Fruit fly (Drosophila melanogaster) whole organism, embryonic: Measurements from ENCODE around the gene Dhc62B.

ENCODE experiments used
- CG13287 ChIP-seq: fragments of 200-800 bp; sonication (Bioruptor generic); IDR thresholded peaks from 2 replicates; pipeline ENCODE4 v1.3.6; 2022; ENCODE audit warnings: missing biosample characterization, missing genetic modification characterization; ENCODE audit not compliant: partially characterized antibody
- CG13775 ChIP-seq: fragments of 200-800 bp; sonication (Bioruptor generic); optimal IDR thresholded peaks from 3 replicates; lab custom pipeline; 2017; ENCODE audit warnings: missing biosample characterization, mild to moderate bottlenecking, missing genetic modification characterization
- CG15479 ChIP-seq: fragments of 200-800 bp; sonication (Bioruptor generic); optimal IDR thresholded peaks from 3 replicates; lab custom pipeline; 2019; ENCODE audit warnings: missing biosample characterization, mild to moderate bottlenecking, missing genetic modification characterization, moderate library complexity
- CG16863 ChIP-seq: fragments of 200-800 bp; sonication (Bioruptor generic); optimal IDR thresholded peaks from 3 replicates; lab custom pipeline; 2016; ENCODE audit warnings: missing biosample characterization, missing genetic modification characterization
- CG2199 ChIP-seq: fragments of 200-800 bp; sonication (Bioruptor generic); IDR thresholded peaks from 3 replicates; pipeline ENCODE4 v1.3.6; 2022; ENCODE audit warnings: missing biosample characterization, missing genetic modification characterization
- CG3065 ChIP-seq: fragments of 200-800 bp; sonication (Bioruptor generic); optimal IDR thresholded peaks from 2 replicates; lab custom pipeline; 2016; ENCODE audit warnings: missing biosample characterization, missing genetic modification characterization
- CG31388 ChIP-seq: fragments of 200-800 bp; sonication (Bioruptor generic); optimal IDR thresholded peaks from 2 replicates; lab custom pipeline; 2016; ENCODE audit warnings: missing biosample characterization, missing genetic modification characterization
- CG32532 ChIP-seq: fragments of 200-800 bp; sonication (Bioruptor generic); IDR thresholded peaks from 2 replicates; pipeline ENCODE4 v1.3.6; 2022; ENCODE audit warnings: missing biosample characterization, missing genetic modification characterization
- CG3281 ChIP-seq: fragments of 200-800 bp; sonication (Bioruptor generic); optimal IDR thresholded peaks from 3 replicates; lab custom pipeline; 2017; ENCODE audit warnings: missing biosample characterization, mild to moderate bottlenecking, missing genetic modification characterization
- CG34224 ChIP-seq: fragments of 200-800 bp; sonication (Bioruptor generic); IDR thresholded peaks from 3 replicates; pipeline ENCODE4 v1.3.6; 2022; ENCODE audit warnings: missing biosample characterization, missing genetic modification characterization; ENCODE audit not compliant: partially characterized antibody
- CG7963 ChIP-seq: fragments of 200-800 bp; sonication (Bioruptor generic); IDR thresholded peaks from 3 replicates; pipeline ENCODE4 v1.3.6; 2022; ENCODE audit warnings: missing biosample characterization, missing genetic modification characterization; ENCODE audit not compliant: partially characterized antibody
- CG8359 ChIP-seq: fragments of 200-800 bp; sonication (Bioruptor generic); optimal IDR thresholded peaks from 2 replicates; lab custom pipeline; 2017; ENCODE audit warnings: missing biosample characterization, mild to moderate bottlenecking, missing genetic modification characterization, borderline replicate concordance
- CG9215 ChIP-seq: fragments of 200-800 bp; sonication (Bioruptor generic); IDR thresholded peaks from 2 replicates; pipeline ENCODE4 v1.3.6; 2022; ENCODE audit warnings: missing biosample characterization, missing genetic modification characterization
- Dad ChIP-seq: fragments of 200-800 bp; sonication (Bioruptor generic); optimal IDR thresholded peaks from 3 replicates; lab custom pipeline; 2016; ENCODE audit warnings: missing biosample characterization, missing genetic modification characterization
- MESR4 ChIP-seq: fragments of 200-800 bp; sonication (Bioruptor generic); optimal IDR thresholded peaks from 2 replicates; lab custom pipeline; 2018; ENCODE audit warnings: missing biosample characterization, mild to moderate bottlenecking, missing genetic modification characterization, moderate library complexity
- Neu2 ChIP-seq: fragments of 200-800 bp; sonication (Bioruptor generic); optimal IDR thresholded peaks from 3 replicates; lab custom pipeline; 2016; ENCODE audit warnings: missing biosample characterization, missing genetic modification characterization, borderline replicate concordance
- Pdp1 ChIP-seq, 2 experiments: fragments of 200-800 bp; sonication (Bioruptor generic); optimal IDR thresholded peaks; 3 replicates each; lab custom pipeline; 2016; ENCODE audit warnings: missing biosample characterization in 2 of 2, missing genetic modification characterization in 2 of 2, mild to moderate bottlenecking in 1 of 2, moderate library complexity in 1 of 2
- Rx ChIP-seq: fragments of 200-800 bp; sonication (Bioruptor generic); IDR thresholded peaks from 2 replicates; pipeline ENCODE4 v1.3.6; 2022; ENCODE audit warnings: missing biosample characterization, missing genetic modification characterization
- TFAM ChIP-seq: fragments of 200-800 bp; sonication (Bioruptor generic); optimal IDR thresholded peaks from 2 replicates; lab custom pipeline; 2017; ENCODE audit warnings: missing biosample characterization, missing genetic modification characterization, inconsistent platforms
- cato ChIP-seq: fragments of 200-800 bp; sonication (Bioruptor generic); optimal IDR thresholded peaks from 2 replicates; lab custom pipeline; 2016; ENCODE audit warnings: missing biosample characterization, missing genetic modification characterization, borderline replicate concordance
- cg ChIP-seq: fragments of 200-800 bp; sonication (Bioruptor generic); optimal IDR thresholded peaks from 3 replicates; lab custom pipeline; 2019; ENCODE audit warnings: missing biosample characterization, mild to moderate bottlenecking, missing genetic modification characterization, moderate library complexity
- chm ChIP-seq: fragments of 200-800 bp; sonication (Bioruptor generic); IDR thresholded peaks from 2 replicates; pipeline ENCODE4 v1.3.6; 2022; ENCODE audit warnings: missing biosample characterization, missing genetic modification characterization
- cwo ChIP-seq: fragments of 200-800 bp; sonication (Bioruptor generic); optimal IDR thresholded peaks from 3 replicates; lab custom pipeline; 2017; ENCODE audit warnings: missing biosample characterization, missing genetic modification characterization, mild to moderate bottlenecking, moderate library complexity, missing genetic modification reagents
- dimm ChIP-seq: fragments of 200-800 bp; sonication (Bioruptor generic); IDR thresholded peaks from 2 replicates; pipeline ENCODE4 v1.3.6; 2022; ENCODE audit warnings: missing biosample characterization, missing genetic modification characterization
- exex ChIP-seq: fragments of 200-800 bp; sonication (Bioruptor generic); optimal IDR thresholded peaks from 4 replicates; lab custom pipeline; 2018; ENCODE audit warnings: missing biosample characterization, mild to moderate bottlenecking, missing genetic modification characterization, moderate library complexity
- gcm2 ChIP-seq: fragments of 200-800 bp; sonication (Bioruptor generic); optimal IDR thresholded peaks from 2 replicates; lab custom pipeline; 2016; ENCODE audit warnings: missing biosample characterization, missing genetic modification characterization
- grn ChIP-seq: fragments of 200-800 bp; sonication (Bioruptor generic); optimal IDR thresholded peaks from 3 replicates; lab custom pipeline; 2017; ENCODE audit warnings: missing biosample characterization, missing genetic modification characterization
- gro ChIP-seq: fragments of 200-800 bp; sonication (Bioruptor generic); optimal IDR thresholded peaks from 2 replicates; lab custom pipeline; 2016; ENCODE audit warnings: missing biosample characterization, missing genetic modification characterization
- gsb ChIP-seq: fragments of 200-800 bp; sonication (Bioruptor generic); IDR thresholded peaks from 2 replicates; pipeline ENCODE4 v1.3.6; 2022; ENCODE audit warnings: missing biosample characterization, missing genetic modification characterization
- hkb ChIP-seq, 2 experiments: fragments of 200-800 bp in 1 of 2; fragments of >200 bp in 1 of 2; sonication (Bioruptor generic) in 1 of 2; IDR thresholded peaks in 1 of 2; optimal IDR thresholded peaks in 1 of 2; 2 replicates each; pipeline versions ENCODE4 v1.3.6 to Lab custom; 2017 to 2022; ENCODE audit warnings: missing biosample characterization in 1 of 2, missing genetic modification characterization in 1 of 2
- kah ChIP-seq: fragments of 200-800 bp; sonication (Bioruptor generic); optimal IDR thresholded peaks from 2 replicates; lab custom pipeline; 2018; ENCODE audit warnings: missing biosample characterization, mild to moderate bottlenecking, missing genetic modification characterization
- nom ChIP-seq: fragments of 200-800 bp; sonication (Bioruptor generic); optimal IDR thresholded peaks from 2 replicates; lab custom pipeline; 2017; ENCODE audit warnings: missing biosample characterization, missing genetic modification characterization, mild to moderate bottlenecking, moderate library complexity, missing genetic modification reagents
- pita ChIP-seq: fragments of 200-800 bp; sonication (Bioruptor generic); optimal IDR thresholded peaks from 2 replicates; lab custom pipeline; 2017; ENCODE audit warnings: missing biosample characterization, mild to moderate bottlenecking, missing genetic modification characterization
- pum ChIP-seq: fragments of 200-800 bp; sonication (Bioruptor generic); optimal IDR thresholded peaks from 2 replicates; lab custom pipeline; 2016; ENCODE audit warnings: missing biosample characterization, missing genetic modification characterization
- pzg ChIP-seq: fragments of 200-800 bp; sonication (Bioruptor generic); optimal IDR thresholded peaks from 3 replicates; lab custom pipeline; 2018; ENCODE audit warnings: missing biosample characterization, mild to moderate bottlenecking, missing genetic modification characterization, moderate library complexity
- ranshi ChIP-seq: fragments of 200-800 bp; sonication (Bioruptor generic); IDR thresholded peaks from 2 replicates; pipeline ENCODE4 v1.3.6; 2022; ENCODE audit warnings: missing biosample characterization, missing genetic modification characterization
- shn ChIP-seq: fragments of 200-800 bp; sonication (Bioruptor generic); optimal IDR thresholded peaks from 3 replicates; lab custom pipeline; 2016; ENCODE audit warnings: missing biosample characterization, missing genetic modification characterization
- so ChIP-seq: fragments of 200-800 bp; sonication (Bioruptor generic); IDR thresholded peaks from 3 replicates; pipeline ENCODE4 v1.3.6; 2022; ENCODE audit warnings: missing biosample characterization, missing genetic modification characterization
- sug ChIP-seq: fragments of 200-800 bp; optimal IDR thresholded peaks from 2 replicates; lab custom pipeline; 2019; ENCODE audit warnings: missing biosample characterization, mild to moderate bottlenecking, missing genetic modification characterization, moderate library complexity
- trh ChIP-seq: fragments of 200-800 bp; sonication (Bioruptor generic); optimal IDR thresholded peaks from 2 replicates; lab custom pipeline; 2016; ENCODE audit warnings: missing biosample characterization, missing genetic modification characterization

The Dhc62B gene

dm6 chr3L:1727431-1727830, 44.1 kb downstream of the Dhc62B start:
- TF ChIP-seq so (GFP tag; lab: Robert Waterston, UW) = no peak
- no peak for TF ChIP-seq CG13775 (GFP tag; lab: Kevin White, UChicago)
- no peak for TF ChIP-seq MESR4 (GFP tag; lab: Kevin White, UChicago)
- no peak for TF ChIP-seq hkb (optimal IDR thresholded peaks at IDR 0.05; lab: Kevin White, UChicago)
- TF ChIP-seq hkb (GFP tag; IDR thresholded peaks at IDR 0.05; lab: Robert Waterston, UW) = no peak
- TF ChIP-seq chm (GFP tag; lab: Robert Waterston, UW) = no peak
- TF ChIP-seq kah = no peak
- no peak for TF ChIP-seq CG16863 (GFP tag; lab: Kevin White, UChicago)
- no peak for TF ChIP-seq cg (GFP tag; lab: Kevin White, UChicago)
- TF ChIP-seq Rx (GFP tag; lab: Robert Waterston, UW) = no peak
- no peak for TF ChIP-seq dimm
- TF ChIP-seq pum (GFP tag; lab: Kevin White, UChicago) = no peak
- no peak for TF ChIP-seq ranshi (GFP tag; lab: Robert Waterston, UW)
- no peak for TF ChIP-seq sug (tag; lab: Kevin White, UChicago)
- no peak for TF ChIP-seq CG13287 (GFP tag; lab: Robert Waterston, UW)
- no peak for TF ChIP-seq exex (tag; lab: Kevin White, UChicago)
- no peak for TF ChIP-seq Neu2 (GFP tag; lab: Kevin White, UChicago)
- peak; percentile 56 for TF ChIP-seq CG15479 (GFP tag; lab: Kevin White, UChicago)
- TF ChIP-seq CG2199 (GFP tag; lab: Robert Waterston, UW) = 0 out of 3 replicates have a peak, but pooled peaks have one; percentile 56

- peak in 1 of 2 experiments; percentile 2 for TF ChIP-seq Pdp1 (GFP tag; optimal IDR thresholded peaks at IDR 0.05; lab: Kevin White, UChicago)
- TF ChIP-seq cwo = peak; percentile 16
- TF ChIP-seq nom (GFP tag; lab: Kevin White, UChicago) = no peak
- TF ChIP-seq CG15479 (GFP tag; lab: Kevin White, UChicago) = peak; percentile 57
- TF ChIP-seq grn (GFP tag; lab: Kevin White, UChicago) = peak; percentile 20
- TF ChIP-seq pzg (GFP tag; lab: Kevin White, UChicago) = no peak
- TF ChIP-seq, all 482 proteins: peak for 4
Observed at dm6 chr3L:1726747-1727146, 44.8 kb downstream of the Dhc62B start.

- no peak for TF ChIP-seq TFAM (GFP tag; lab: Kevin White, UChicago)
- TF ChIP-seq sug (tag; lab: Kevin White, UChicago) = no peak
- TF ChIP-seq trh = no peak
- no peak for TF ChIP-seq CG3281 (GFP tag; lab: Kevin White, UChicago)
- TF ChIP-seq gro (GFP tag; lab: Kevin White, UChicago) = no peak
- TF ChIP-seq Dad = no peak
- no peak for TF ChIP-seq CG7963 (GFP tag; lab: Robert Waterston, UW)
- no peak for TF ChIP-seq CG32532
- TF ChIP-seq shn (GFP tag; lab: Kevin White, UChicago) = no peak
- TF ChIP-seq CG13775 (GFP tag; lab: Kevin White, UChicago) = no peak
- TF ChIP-seq CG31388 (GFP tag; lab: Kevin White, UChicago) = no peak
- no peak for TF ChIP-seq CG9215
- TF ChIP-seq, all 482 proteins: peak for 0
Observed at dm6 chr3L:1724090-1724489, 47.5 kb downstream of the Dhc62B start, which contains the start of gene CG12035. Gene CG12035 (plus strand): TSS chr3L:1724390.

- no peak for TF ChIP-seq CG8359 (GFP tag; lab: Kevin White, UChicago)
- no peak for TF ChIP-seq gsb (GFP tag; lab: Robert Waterston, UW)
- TF ChIP-seq ranshi (GFP tag; lab: Robert Waterston, UW) = no peak
- no peak for TF ChIP-seq pita (GFP tag; lab: Kevin White, UChicago)
- TF ChIP-seq cato (GFP tag; lab: Kevin White, UChicago) = no peak
- no peak for TF ChIP-seq gcm2
- TF ChIP-seq MESR4 (GFP tag; lab: Kevin White, UChicago) = no peak
- TF ChIP-seq CG3065 = no peak
- TF ChIP-seq CG34224 (GFP tag; lab: Robert Waterston, UW) = no peak
Observed at dm6 chr3L:1723053-1723452, 48.5 kb downstream of the Dhc62B start, which contains the start of gene CG18171. Gene CG18171 (minus strand): TSS chr3L:1723153.
